Fruit fly (Drosophila melanogaster): ENCODE data around the gene Lcp65Aa.

- peak; percentile 30 to 53 for TF ChIP-seq CTCF (optimal IDR thresholded peaks at IDR 0.05)
- TF ChIP-seq CG8478 (optimal IDR thresholded peaks at IDR 0.05) = no peak
Observed at dm6 chr3L:6184884-6185438, 33.9 kb downstream of the Lcp65Aa start, which contains the start of the genes D19B and CG43293.
